Fruit fly (Drosophila melanogaster): ENCODE results near the gene CG31055.

The CG31055 gene

DNA sequence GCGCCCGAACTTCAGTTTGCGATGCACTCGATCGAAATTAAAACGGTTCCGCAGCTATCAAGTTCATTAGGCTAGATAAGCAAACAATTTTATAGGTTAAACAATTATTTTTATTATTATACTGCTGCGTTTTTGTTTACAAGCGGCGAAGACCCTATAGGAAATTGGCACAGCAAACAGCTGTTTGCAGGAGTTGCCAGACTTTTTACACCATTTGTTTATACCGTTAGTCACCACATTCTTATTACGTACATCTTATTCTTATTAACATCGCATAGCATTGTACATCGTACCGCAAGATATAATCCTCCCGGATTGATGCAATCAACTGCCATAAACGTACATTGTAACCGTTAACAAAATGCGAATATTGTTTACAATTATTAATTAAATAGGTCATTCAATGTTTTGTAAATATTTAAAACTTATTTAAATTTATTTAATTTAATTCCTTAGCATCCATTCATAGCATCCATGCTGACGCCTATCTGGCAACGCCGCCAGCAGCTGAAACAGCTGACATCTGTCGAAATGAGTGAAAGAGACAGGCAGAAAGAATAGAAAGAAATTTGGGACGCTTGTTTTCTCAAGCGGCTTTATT, 18.7 kb upstream of the CG31055 start, which contains the start of the genes CROT and CG12877 (continued):
- TF ChIP-seq cato (GFP tag; optimal IDR thresholded peaks at IDR 0.05; ENCODE audit: borderline replicate concordance) (peak; percentile 82), CG10147 (GFP tag; optimal IDR thresholded peaks at IDR 0.05) (peak; percentile 72), emc (GFP tag; optimal IDR thresholded peaks at IDR 0.05) (no peak), CG9817 (tag; optimal IDR thresholded peaks at IDR 0.05) (peak; percentile 87), CG32767 (GFP tag; IDR thresholded peaks at IDR 0.05) (0 out of 2 replicates have a peak, but pooled peaks have one; percentile 24), CG31441 (GFP tag; IDR thresholded peaks at IDR 0.05) (peak; percentile 80), ftz-f1 (GFP tag; optimal IDR thresholded peaks at IDR 0.05) (no peak), CG3407 (GFP tag; optimal IDR thresholded peaks at IDR 0.05) (peak; percentile 43), nom (GFP tag; optimal IDR thresholded peaks at IDR 0.05) (no peak), Lim3 (GFP tag; IDR thresholded peaks at IDR 0.05) (no peak), so (GFP tag; IDR thresholded peaks at IDR 0.05) (peak; percentile 67; the same call in 1 of the 3 replicates), ci (GFP tag; IDR thresholded peaks at IDR 0.05) (0 out of 3 replicates have a peak, but pooled peaks have one; percentile 52), CG4730 (GFP tag; IDR thresholded peaks at IDR 0.05) (peak; percentile 72), Optix (GFP tag; IDR thresholded peaks at IDR 0.05) (peak; percentile 75; the same call in 2 of the 3 replicates), CG2678 (tag; optimal IDR thresholded peaks at IDR 0.05) (peak; percentile 72), HLH3B (GFP tag; IDR thresholded peaks at IDR 0.05) (peak; percentile 63; the same call in 1 of the 2 replicates), CG7357 (GFP tag; IDR thresholded peaks at IDR 0.05) (peak; percentile 57), CG17802 (tag; optimal IDR thresholded peaks at IDR 0.05) (peak; percentile 31), CG10979 (tag; optimal IDR thresholded peaks at IDR 0.05) (peak; percentile 62), sc (optimal IDR thresholded peaks at IDR 0.05) (no peak), sc (GFP tag; optimal IDR thresholded peaks at IDR 0.05) (peak; percentile 68), CG4854 (GFP tag; optimal IDR thresholded peaks at IDR 0.05) (peak; percentile 16), Camta (GFP tag; optimal IDR thresholded peaks at IDR 0.05) (peak; percentile 26), Dref (GFP tag; IDR thresholded peaks at IDR 0.05) (peak; percentile 15; the same call in 1 of the 2 replicates), lola (GFP tag; optimal IDR thresholded peaks at IDR 0.05) (peak in 1 of 3 experiments; percentile 88), CG6254 (GFP tag; optimal IDR thresholded peaks at IDR 0.05) (no peak), h (optimal IDR thresholded peaks at IDR 0.05) (no peak), ac (GFP tag; optimal IDR thresholded peaks at IDR 0.05) (no peak), fu2 (GFP tag; optimal IDR thresholded peaks at IDR 0.05) (peak; percentile 15), CG17328 (GFP tag; IDR thresholded peaks at IDR 0.05) (peak; percentile 77), CG18619 (GFP tag; optimal IDR thresholded peaks at IDR 0.05) (peak; percentile 77), CG17912 (GFP tag; optimal IDR thresholded peaks at IDR 0.05) (peak; percentile 17), bbx (GFP tag; IDR thresholded peaks at IDR 0.05; ENCODE audit: partially characterized antibody) (no peak), fd96Cb (tag; optimal IDR thresholded peaks at IDR 0.05) (peak; percentile 75), H15 (GFP tag; IDR thresholded peaks at IDR 0.05) (peak; percentile 63; the same call in 2 of the 3 replicates), PHDP (tag; optimal IDR thresholded peaks at IDR 0.05) (peak; percentile 80), oc (tag; optimal IDR thresholded peaks at IDR 0.05) (peak; percentile 41), crol (GFP tag; IDR thresholded peaks at IDR 0.05) (no peak), wor (GFP tag; IDR thresholded peaks at IDR 0.05) (peak; percentile 70), Lhr (GFP tag; optimal IDR thresholded peaks at IDR 0.05) (peak; percentile 65), Chrac-16 (GFP tag; optimal IDR thresholded peaks at IDR 0.05) (peak; percentile 77), CG5180 (GFP tag; optimal IDR thresholded peaks at IDR 0.05) (no peak), NC2β (GFP tag; optimal IDR thresholded peaks at IDR 0.05) (peak; percentile 41), bowl (GFP tag; IDR thresholded peaks at IDR 0.05) (no peak), bsh (GFP tag; optimal IDR thresholded peaks at IDR 0.05) (peak in 1 of 2 experiments; percentile 77), CG6791 (GFP tag; IDR thresholded peaks at IDR 0.05; ENCODE audit: partially characterized antibody) (no peak), CG3163 (GFP tag; optimal IDR thresholded peaks at IDR 0.05) (no peak), jigr1 (GFP tag; IDR thresholded peaks at IDR 0.05) (peak; percentile 68; the same call in 1 of the 3 replicates), fru (optimal IDR thresholded peaks at IDR 0.05) (no peak), CG7271 (tag; optimal IDR thresholded peaks at IDR 0.05) (no peak)
